Fruit fly (Drosophila melanogaster) Kc167 (cell line): ENCODE measurements around the gene SLC22A.

ENCODE experiments used
- Myc ChIP-seq: fragments of >200 bp; optimal IDR thresholded peaks from 2 replicates; lab custom pipeline; 2017; ENCODE audit warnings: missing external identifiers
- Sin3A ChIP-seq: fragments of >200 bp; optimal IDR thresholded peaks from 2 replicates; lab custom pipeline; 2018; ENCODE audit warnings: missing external identifiers
- h ChIP-seq: fragments of >200 bp; optimal IDR thresholded peaks from 3 replicates; lab custom pipeline; 2018; ENCODE audit warnings: missing external identifiers
- insv ChIP-seq: fragments of >200 bp; optimal IDR thresholded peaks from 3 replicates; lab custom pipeline; 2018; ENCODE audit warnings: missing external identifiers
- psq ChIP-seq: fragments of >200 bp; optimal IDR thresholded peaks from 2 replicates; lab custom pipeline; 2017; ENCODE audit warnings: missing external identifiers
- ttk ChIP-seq: sonication (Bioruptor generic); optimal IDR thresholded peaks from 2 replicates; lab custom pipeline; 2017; ENCODE audit warnings: missing external identifiers

- TF ChIP-seq h (lab: Kevin White, UChicago): no peak
- no peak for TF ChIP-seq insv (lab: Kevin White, UChicago)
- TF ChIP-seq psq (lab: Kevin White, UChicago): no peak
- TF ChIP-seq ttk (lab: Kevin White, UChicago): no peak
- no peak for TF ChIP-seq Myc (lab: Kevin White, UChicago)
- no peak for TF ChIP-seq Sin3A
Measured at dm6 chr3L:21979789-21980188, 45.3 kb downstream of the SLC22A start.
